Worm (Caenorhabditis elegans) whole organism, L4 larva: Measurements from ENCODE around the gene rin-1.
"Not testable (repeated sequence)": the region's sequence is repeated elsewhere in the genome, so short reads cannot be mapped to it uniquely, and the experiment has no call there.

ENCODE experiments used
- ZK546.5 ChIP-seq, 2 experiments: sonication (generic microtip); optimal IDR thresholded peaks; 2 replicates each; lab custom pipeline; 2017; ENCODE audit warnings: missing biosample characterization in 2 of 2, missing genetic modification characterization in 2 of 2
- ceh-28 ChIP-seq: fragments of 150-350 bp; optimal IDR thresholded peaks from 2 replicates; lab custom pipeline; 2014; ENCODE audit warnings: missing biosample characterization, missing genetic modification reagents, missing genetic modification characterization
- dmd-9 ChIP-seq: fragments of 200-800 bp; sonication (Bioruptor generic); IDR thresholded peaks from 2 replicates; pipeline ENCODE4 v1.3.6; 2022; ENCODE audit warnings: missing genetic modification reagents, missing genetic modification characterization, missing compliant biosample characterization
- dpl-1 ChIP-seq: fragments of 150-350 bp; optimal IDR thresholded peaks from 2 replicates; lab custom pipeline; 2014; ENCODE audit warnings: missing biosample characterization, missing genetic modification reagents, missing genetic modification characterization
- lim-7 ChIP-seq: fragments of 200-800 bp; sonication (Bioruptor generic); IDR thresholded peaks from 2 replicates; pipeline ENCODE4 v1.3.6; 2022; ENCODE audit warnings: missing genetic modification characterization, missing compliant biosample characterization
- madf-9 ChIP-seq: fragments of 200-800 bp; sonication (Bioruptor generic); conservative IDR thresholded peaks from 2 replicates; pipeline ENCODE4 v1.3.6; 2022; ENCODE audit warnings: missing genetic modification reagents, missing genetic modification characterization, missing compliant biosample characterization
- mep-1 ChIP-seq: fragments of 150-350 bp; sonication (generic microtip); optimal IDR thresholded peaks from 3 replicates; lab custom pipeline; 2014; ENCODE audit warnings: missing biosample characterization, missing genetic modification characterization
- nhr-11 ChIP-seq: fragments of 150-350 bp; optimal IDR thresholded peaks from 2 replicates; lab custom pipeline; 2014; ENCODE audit warnings: missing biosample characterization, missing genetic modification characterization
- nhr-77 ChIP-seq: fragments of 150-350 bp; optimal IDR thresholded peaks from 2 replicates; lab custom pipeline; 2014; ENCODE audit warnings: missing biosample characterization, missing genetic modification characterization
- snpc-1.2 ChIP-seq: fragments of 200-800 bp; sonication (Bioruptor generic); IDR thresholded peaks from 2 replicates; pipeline ENCODE4 v1.3.6; 2022; ENCODE audit warnings: missing genetic modification reagents, missing genetic modification characterization, missing compliant biosample characterization
- unc-62 ChIP-seq, 3 experiments: fragments of 150-350 bp in 1 of 3; sonication (generic microtip); optimal IDR thresholded peaks in 2 of 3; peaks in 1 of 3; 1 replicate in 1 of 3; 2 replicates in 2 of 3; lab custom pipeline; 2014 to 2017; ENCODE audit warnings: missing biosample characterization in 3 of 3, missing genetic modification characterization in 3 of 3, missing genetic modification reagents in 3 of 3, missing genotype in 1 of 3
- ztf-11 ChIP-seq: fragments of 150-350 bp; optimal IDR thresholded peaks from 2 replicates; lab custom pipeline; 2014; ENCODE audit warnings: missing biosample characterization, missing genetic modification characterization

DNA sequence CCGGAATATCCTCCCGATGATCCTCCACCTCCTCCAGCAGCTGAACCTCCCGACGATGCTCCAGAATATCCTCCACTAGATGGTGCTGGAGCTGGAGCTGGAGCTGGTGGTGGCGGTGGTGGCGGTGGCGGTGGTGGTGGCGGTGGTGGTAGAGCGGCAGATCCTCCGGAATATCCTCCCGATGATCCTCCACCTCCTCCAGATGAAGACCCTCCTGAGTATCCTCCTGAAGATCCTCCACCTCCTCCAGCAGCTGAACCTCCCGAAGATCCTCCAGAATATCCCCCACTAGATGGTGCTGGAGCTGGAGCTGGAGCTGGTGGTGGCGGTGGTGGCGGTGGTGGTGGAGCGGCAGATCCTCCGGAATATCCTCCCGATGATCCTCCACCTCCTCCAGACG, 72.0 kb downstream of the rin-1 start:
- not testable (repeated sequence) for TF ChIP-seq ZK546.5 (tag; optimal IDR thresholded peaks at IDR 0.05; lab: Kevin White, UChicago); nhr-11 (tag; lab: Kevin White, UChicago); dmd-9; snpc-1.2 (GFP tag; lab: Robert Waterston, UW); unc-62 (GFP tag; optimal IDR thresholded peaks at IDR 0.05 in 1 of 2; lab: Kevin White, UChicago); unc-62 (tag; optimal IDR thresholded peaks at IDR 0.05; lab: Kevin White, UChicago); madf-9; mep-1 (tag; lab: Kevin White, UChicago); lim-7 (GFP tag; lab: Robert Waterston, UW); ztf-11 (tag; lab: Kevin White, UChicago); nhr-77 (tag; lab: Kevin White, UChicago); dpl-1; ceh-28 (tag; lab: Kevin White, UChicago)
